Worm (Caenorhabditis elegans) whole organism, early embryonic: Measurements from ENCODE around the gene F23H11.4.

Experiments
- aly-1 ChIP-seq: sonication (generic microtip); optimal IDR thresholded peaks from 2 replicates; lab custom pipeline; 2016; ENCODE audit warnings: missing genetic modification characterization, missing compliant biosample characterization
- ama-1 ChIP-seq: fragments of 150-350 bp; optimal IDR thresholded peaks from 2 replicates; lab custom pipeline; 2014

- TF ChIP-seq aly-1 (tag; lab: Kevin White, UChicago) (no peak), ama-1 (lab: Kevin White, UChicago) (no peak)
Measured at ce11 chrIII:941958-942357, 34.6 kb upstream of the F23H11.4 start.
